Fruit fly (Drosophila melanogaster) whole organism: ENCODE results near the gene CG32024.

Source experiments
- CG8478 ChIP-seq: fragments of >200 bp; optimal IDR thresholded peaks from 2 replicates; lab custom pipeline; 2018; ENCODE audit warnings: inconsistent platforms
- Dll ChIP-seq: fragments of >200 bp; optimal IDR thresholded peaks from 2 replicates; lab custom pipeline; 2017
- psq ChIP-seq: fragments of >200 bp; optimal IDR thresholded peaks from 2 replicates; lab custom pipeline; 2017
- usp ChIP-seq: fragments of >200 bp; optimal IDR thresholded peaks from 2 replicates; lab custom pipeline; 2017; ENCODE audit warnings: missing biosample characterization, missing genetic modification characterization, mixed read lengths

- TF ChIP-seq CG8478 (lab: Kevin White, UChicago): no peak
- TF ChIP-seq psq: no peak
- no peak for TF ChIP-seq Dll (lab: Kevin White, UChicago)
- TF ChIP-seq usp (GFP tag; lab: Kevin White, UChicago): no peak
Observed at dm6 chr3L:8763794-8764193, 43.6 kb upstream of the CG32024 start.
